Worm (Caenorhabditis elegans) whole organism, L2 larva: ENCODE measurements around the gene nlp-33.

Experiments
- aly-2 ChIP-seq: fragments of 150-350 bp; optimal IDR thresholded peaks from 2 replicates; lab custom pipeline; 2014; ENCODE audit warnings: missing biosample characterization, missing genetic modification characterization
- ama-1 ChIP-seq: fragments of 150-350 bp; optimal IDR thresholded peaks from 2 replicates; lab custom pipeline; 2018; ENCODE audit warnings: inconsistent platforms
- nhr-12 ChIP-seq: fragments of 150-350 bp; optimal IDR thresholded peaks from 2 replicates; lab custom pipeline; 2014; ENCODE audit warnings: missing biosample characterization, missing genetic modification characterization
- nhr-23 ChIP-seq: fragments of 150-350 bp; optimal IDR thresholded peaks from 2 replicates; lab custom pipeline; 2014; ENCODE audit warnings: missing biosample characterization, missing genetic modification reagents, missing genetic modification characterization
- nhr-237 ChIP-seq: fragments of 150-350 bp; optimal IDR thresholded peaks from 2 replicates; lab custom pipeline; 2014; ENCODE audit warnings: missing biosample characterization, missing genetic modification characterization
- snpc-4 ChIP-seq: fragments of 150-350 bp; optimal IDR thresholded peaks from 2 replicates; lab custom pipeline; 2014; ENCODE audit warnings: missing biosample characterization, missing genetic modification characterization

DNA sequence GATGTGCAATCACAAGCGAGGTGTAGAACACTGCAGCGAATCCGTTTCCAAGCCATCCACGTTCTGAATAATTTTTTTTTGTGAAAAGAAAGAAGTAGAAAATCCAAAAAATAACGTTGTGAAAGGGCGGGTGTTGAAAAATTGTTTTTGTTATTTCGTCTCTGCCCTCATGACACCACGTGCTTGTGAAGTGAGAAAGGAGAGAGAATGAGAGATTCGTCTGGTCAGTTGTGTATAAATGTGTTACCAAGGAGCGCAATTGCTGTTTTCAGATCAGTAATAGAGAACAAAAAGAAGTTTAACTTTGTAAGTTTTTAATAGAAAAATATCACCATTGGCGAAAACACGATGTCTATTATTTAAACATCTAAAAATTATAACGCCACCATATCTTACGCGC is 25.9 kb upstream of the nlp-33 start:
- no peak for TF ChIP-seq nhr-23
- TF ChIP-seq ama-1 (lab: Kevin White, UChicago), result peak; percentile 9
- no peak for TF ChIP-seq nhr-12
- TF ChIP-seq snpc-4, result no peak
- no peak for TF ChIP-seq aly-2 (tag; lab: Kevin White, UChicago)
- no peak for TF ChIP-seq nhr-237 (tag; lab: Kevin White, UChicago)
